Fruit fly (Drosophila melanogaster): ENCODE results near the gene CG13895.

Gene CG13895

dm6 chr3L:681793-682369, 26.1 kb downstream of the CG13895 start (continued):
- TF ChIP-seq HHEX (GFP tag; optimal IDR thresholded peaks at IDR 0.05) (peak; percentile 4), tll (GFP tag; optimal IDR thresholded peaks at IDR 0.05) (peak in 1 of 2 experiments; percentile 5), Fer1 (GFP tag; optimal IDR thresholded peaks at IDR 0.05) (peak; percentile 62), CG7839 (tag; optimal IDR thresholded peaks at IDR 0.05) (peak; percentile 20), CG6813 (GFP tag; optimal IDR thresholded peaks at IDR 0.05) (peak; percentile 45), CG17328 (GFP tag; IDR thresholded peaks at IDR 0.05) (peak; percentile 27), sna (GFP tag; IDR thresholded peaks at IDR 0.05; ENCODE audit: partially characterized antibody) (peak; percentile 17; the same call in 1 of the 2 replicates), CG7745 (tag; optimal IDR thresholded peaks at IDR 0.05) (no peak), Doc2 (GFP tag; IDR thresholded peaks at IDR 0.05) (no peak), stwl (tag; optimal IDR thresholded peaks at IDR 0.05) (peak; percentile 91), pb (GFP tag; optimal IDR thresholded peaks at IDR 0.05) (peak; percentile 50), NfI (GFP tag; optimal IDR thresholded peaks at IDR 0.05) (peak; percentile 53), otp (GFP tag; IDR thresholded peaks at IDR 0.05) (no peak; the same call in 2 of the 3 replicates), Optix (GFP tag; IDR thresholded peaks at IDR 0.05) (no peak), CG32767 (GFP tag; IDR thresholded peaks at IDR 0.05) (peak; percentile 56; the same call in 1 of the 2 replicates), PHDP (tag; optimal IDR thresholded peaks at IDR 0.05) (peak; percentile 20), CG13123 (GFP tag; optimal IDR thresholded peaks at IDR 0.05) (no peak), Dek (tag; optimal IDR thresholded peaks at IDR 0.05) (no peak), NFAT (GFP tag; IDR thresholded peaks at IDR 0.05) (peak; percentile 32; the same call in 1 of the 2 replicates), sima (GFP tag; optimal IDR thresholded peaks at IDR 0.05) (no peak), Deaf1 (tag; optimal IDR thresholded peaks at IDR 0.05) (peak; percentile 34), Atf-2 (GFP tag; optimal IDR thresholded peaks at IDR 0.05) (peak; percentile 5), Bgb (GFP tag; IDR thresholded peaks at IDR 0.05; ENCODE audit: partially characterized antibody) (peak; percentile 31; the same call in 1 of the 2 replicates), twi (tag; optimal IDR thresholded peaks at IDR 0.05) (peak; percentile 46), CG33557 (GFP tag; optimal IDR thresholded peaks at IDR 0.05) (peak; percentile 44), fru (optimal IDR thresholded peaks at IDR 0.05) (no peak), D19A (tag; optimal IDR thresholded peaks at IDR 0.05) (peak; percentile 7), CG11723 (GFP tag; optimal IDR thresholded peaks at IDR 0.05) (no peak), tup (GFP tag; optimal IDR thresholded peaks at IDR 0.05) (no peak), dati (GFP tag; IDR thresholded peaks at IDR 0.05) (no peak), CG7271 (tag; optimal IDR thresholded peaks at IDR 0.05) (peak; percentile 19), gt (GFP tag; IDR thresholded peaks at IDR 0.05) (no peak), Mad (GFP tag; optimal IDR thresholded peaks at IDR 0.05) (peak; percentile 0), Neu2 (GFP tag; optimal IDR thresholded peaks at IDR 0.05; ENCODE audit: borderline replicate concordance) (no peak), CG12104 (GFP tag; optimal IDR thresholded peaks at IDR 0.05) (peak; percentile 27), CG42726 (GFP tag; IDR thresholded peaks at IDR 0.05; ENCODE audit: partially characterized antibody) (no peak), CG6791 (GFP tag; IDR thresholded peaks at IDR 0.05; ENCODE audit: partially characterized antibody) (peak; percentile 58; the same call in 2 of the 3 replicates), E2f2 (GFP tag; IDR thresholded peaks at IDR 0.05) (peak; percentile 36; the same call in 1 of the 2 replicates), Dfd (GFP tag; optimal IDR thresholded peaks at IDR 0.05) (no peak), Ets65A (GFP tag) (peak; percentile 91), Atf6 (GFP tag; IDR thresholded peaks at IDR 0.05) (0 out of 2 replicates have a peak, but pooled peaks have one; percentile 33), crol (GFP tag; IDR thresholded peaks at IDR 0.05) (peak; percentile 34; the same call in 1 of the 2 replicates), Fer3 (tag; optimal IDR thresholded peaks at IDR 0.05) (peak; percentile 24), tio (GFP tag; optimal IDR thresholded peaks at IDR 0.05) (no peak), Stat92E (GFP tag; optimal IDR thresholded peaks at IDR 0.05) (peak in 1 of 3 experiments; percentile 27), CG15479 (GFP tag; optimal IDR thresholded peaks at IDR 0.05) (peak; percentile 70), CG34422 (GFP tag; IDR thresholded peaks at IDR 0.05) (peak; percentile 81; the same call in 1 of the 3 replicates), CG7987 (GFP tag; optimal IDR thresholded peaks at IDR 0.05) (peak; percentile 9), CG12659 (GFP tag; optimal IDR thresholded peaks at IDR 0.05) (peak; percentile 80)

Data from whole organism, embryonic.